Fruit fly (Drosophila melanogaster): ENCODE data around the gene Svip.

DNA sequence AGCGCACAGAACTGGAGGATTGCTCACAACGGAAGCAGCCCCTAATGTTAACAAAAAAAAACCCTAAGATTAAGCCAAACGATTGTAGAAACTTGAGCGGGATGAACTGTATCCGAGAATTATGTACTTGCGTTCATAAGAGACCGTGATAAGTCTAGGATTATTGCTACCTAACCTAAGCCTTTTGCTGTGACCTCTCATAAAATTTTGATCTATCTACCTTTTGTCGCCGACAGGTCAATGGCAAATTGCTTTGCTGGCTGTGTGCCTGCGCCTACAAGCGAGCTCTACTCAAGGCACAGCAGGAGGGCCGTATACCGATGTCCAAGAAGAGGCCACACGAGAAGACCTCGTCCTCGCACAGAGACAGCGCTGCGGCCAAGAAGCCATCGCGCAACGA lies 9.9 kb downstream of the Svip start:
- TF ChIP-seq insv (optimal IDR thresholded peaks at IDR 0.05) (no peak), h (optimal IDR thresholded peaks at IDR 0.05) (no peak), Sin3A (optimal IDR thresholded peaks at IDR 0.05) (no peak), ttk (optimal IDR thresholded peaks at IDR 0.05) (no peak), Myc (optimal IDR thresholded peaks at IDR 0.05) (no peak), psq (optimal IDR thresholded peaks at IDR 0.05) (no peak)

Measured in Kc167 (cell line).